Worm (Caenorhabditis elegans) whole organism, early embryonic: ENCODE data around the gene apd-3.

Source experiments
- B0310.2 ChIP-seq: sonication (generic microtip); optimal IDR thresholded peaks from 2 replicates; lab custom pipeline; 2016; ENCODE audit warnings: mild to moderate bottlenecking, missing genetic modification characterization, missing compliant biosample characterization
- F13C5.2 ChIP-seq: sonication (generic microtip); optimal IDR thresholded peaks from 2 replicates; lab custom pipeline; 2017; ENCODE audit warnings: mild to moderate bottlenecking, missing genetic modification characterization, inconsistent platforms, missing compliant biosample characterization
- aly-1 ChIP-seq: sonication (generic microtip); optimal IDR thresholded peaks from 2 replicates; lab custom pipeline; 2016; ENCODE audit warnings: missing genetic modification characterization, missing compliant biosample characterization
- ama-1 ChIP-seq: fragments of 150-350 bp; optimal IDR thresholded peaks from 2 replicates; lab custom pipeline; 2014
- ceh-13 ChIP-seq: fragments of 200-800 bp; sonication (Bioruptor generic); optimal IDR thresholded peaks from 2 replicates; lab custom pipeline; 2018; ENCODE audit warnings: mild to moderate bottlenecking, missing genetic modification characterization, missing compliant biosample characterization
- ceh-36 ChIP-seq: sonication (generic microtip); optimal IDR thresholded peaks from 2 replicates; lab custom pipeline; 2016; ENCODE audit warnings: missing genetic modification characterization, inconsistent platforms, missing compliant biosample characterization
- ets-7 ChIP-seq: sonication (generic microtip); optimal IDR thresholded peaks from 2 replicates; lab custom pipeline; 2016; ENCODE audit warnings: missing genotype, missing genetic modification characterization, missing compliant biosample characterization
- flt-1 ChIP-seq: fragments of 200-800 bp; sonication (Bioruptor generic); IDR thresholded peaks from 2 replicates; pipeline ENCODE4 v1.3.6; 2022; ENCODE audit warnings: missing genetic modification characterization, missing compliant biosample characterization
- hmbx-1 ChIP-seq: sonication (generic microtip); optimal IDR thresholded peaks from 2 replicates; lab custom pipeline; 2016; ENCODE audit warnings: mild to moderate bottlenecking, missing genetic modification characterization, missing compliant biosample characterization
- hmg-4 ChIP-seq: fragments of 200-800 bp; sonication (Bioruptor generic); optimal IDR thresholded peaks from 2 replicates; lab custom pipeline; 2018; ENCODE audit warnings: mild to moderate bottlenecking, missing genetic modification characterization, missing compliant biosample characterization
- hnd-1 ChIP-seq: sonication (generic microtip); optimal IDR thresholded peaks from 2 replicates; lab custom pipeline; 2016; ENCODE audit warnings: missing genetic modification characterization, missing compliant biosample characterization
- pes-1 ChIP-seq: fragments of 200-800 bp; sonication (Bioruptor generic); IDR thresholded peaks from 2 replicates; pipeline ENCODE4 v1.3.6; 2022; ENCODE audit warnings: missing genetic modification reagents, missing genetic modification characterization, missing compliant biosample characterization
- scrt-1 ChIP-seq: fragments of 200-800 bp; sonication (Bioruptor generic); IDR thresholded peaks from 2 replicates; pipeline ENCODE4 v1.3.6; 2022; ENCODE audit warnings: missing genetic modification characterization, missing compliant biosample characterization
- sea-1 ChIP-seq: fragments of 200-800 bp; sonication (Bioruptor generic); conservative IDR thresholded peaks from 2 replicates; pipeline ENCODE4 v1.3.6; 2022; ENCODE audit warnings: missing genetic modification characterization, missing compliant biosample characterization
- tbx-11 ChIP-seq: fragments of 200-800 bp; sonication (Bioruptor generic); IDR thresholded peaks from 2 replicates; pipeline ENCODE4 v1.3.6; 2022; ENCODE audit warnings: missing genetic modification characterization, missing compliant biosample characterization
- tbx-37 ChIP-seq: fragments of 200-800 bp; sonication (Bioruptor generic); conservative IDR thresholded peaks from 2 replicates; pipeline ENCODE4 v1.3.6; 2022; ENCODE audit warnings: missing genetic modification reagents, missing genetic modification characterization, missing compliant biosample characterization
- tra-4 ChIP-seq: sonication (generic microtip); optimal IDR thresholded peaks from 2 replicates; lab custom pipeline; 2017; ENCODE audit warnings: missing genetic modification characterization, missing compliant biosample characterization

apd-3 gene

DNA sequence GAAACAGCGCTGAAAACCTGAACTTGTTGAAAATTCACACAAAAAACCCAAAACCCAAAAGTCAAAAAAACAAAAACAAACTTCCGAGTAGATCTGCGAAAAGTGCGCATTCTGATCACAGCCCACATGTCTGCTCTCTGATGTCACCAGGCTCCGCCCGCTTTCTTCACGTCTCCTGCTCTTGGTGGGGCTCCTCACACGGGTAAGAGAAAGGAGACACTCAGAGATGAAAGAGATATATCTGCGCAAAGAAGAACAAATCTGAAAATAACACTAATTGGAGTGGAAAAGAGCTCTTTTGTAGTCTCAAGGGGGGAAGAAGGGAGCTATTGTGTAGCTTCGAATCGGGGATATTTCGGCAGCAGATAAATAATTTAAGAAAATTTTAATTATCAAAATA is 18.0 kb downstream of the apd-3 start, which contains the start of gene ncs-6:
Gene ncs-6, minus strand, starts transcription at position 261 of the 400 bp plus-strand sequence.
- TF ChIP-seq tbx-11 = no peak
- TF ChIP-seq pes-1 = no peak
- no peak for TF ChIP-seq sea-1 (GFP tag; lab: Robert Waterston, UW)
- no peak for TF ChIP-seq ceh-13 (GFP tag; lab: Kevin White, UChicago)
- TF ChIP-seq tra-4 = no peak
- no peak for TF ChIP-seq tbx-37 (GFP tag; lab: Robert Waterston, UW)
- TF ChIP-seq hnd-1 (tag; lab: Kevin White, UChicago) = no peak
- TF ChIP-seq B0310.2 (tag; lab: Kevin White, UChicago) = no peak
- TF ChIP-seq scrt-1 = no peak
- TF ChIP-seq ets-7 = no peak
- TF ChIP-seq ama-1 (lab: Kevin White, UChicago) = no peak
- TF ChIP-seq flt-1 (GFP tag; lab: Robert Waterston, UW) = no peak
- no peak for TF ChIP-seq hmg-4
- no peak for TF ChIP-seq F13C5.2 (tag; lab: Kevin White, UChicago)
- TF ChIP-seq ceh-36 = no peak
- TF ChIP-seq aly-1 = no peak
- TF ChIP-seq hmbx-1 (tag; lab: Kevin White, UChicago) = no peak

ce11 chrII:3527460-3527859 is 18.8 kb downstream of the apd-3 start:
- TF ChIP-seq ama-1 (lab: Kevin White, UChicago) = no peak
- TF ChIP-seq tbx-11 = no peak
- no peak for TF ChIP-seq ceh-13 (GFP tag; lab: Kevin White, UChicago)
- no peak for TF ChIP-seq F13C5.2 (tag; lab: Kevin White, UChicago)
- TF ChIP-seq pes-1 = no peak
- TF ChIP-seq aly-1 = no peak
- TF ChIP-seq hmbx-1 (tag; lab: Kevin White, UChicago) = no peak
- TF ChIP-seq scrt-1 = no peak
- TF ChIP-seq B0310.2 (tag; lab: Kevin White, UChicago) = no peak
- no peak for TF ChIP-seq hnd-1 (tag; lab: Kevin White, UChicago)
- TF ChIP-seq hmg-4 = no peak
- TF ChIP-seq sea-1 (GFP tag; lab: Robert Waterston, UW) = no peak
- TF ChIP-seq tbx-37 (GFP tag; lab: Robert Waterston, UW) = no peak
- TF ChIP-seq tra-4 = no peak
- TF ChIP-seq ets-7 = no peak
- TF ChIP-seq flt-1 (GFP tag; lab: Robert Waterston, UW) = no peak
- TF ChIP-seq ceh-36 = no peak

DNA sequence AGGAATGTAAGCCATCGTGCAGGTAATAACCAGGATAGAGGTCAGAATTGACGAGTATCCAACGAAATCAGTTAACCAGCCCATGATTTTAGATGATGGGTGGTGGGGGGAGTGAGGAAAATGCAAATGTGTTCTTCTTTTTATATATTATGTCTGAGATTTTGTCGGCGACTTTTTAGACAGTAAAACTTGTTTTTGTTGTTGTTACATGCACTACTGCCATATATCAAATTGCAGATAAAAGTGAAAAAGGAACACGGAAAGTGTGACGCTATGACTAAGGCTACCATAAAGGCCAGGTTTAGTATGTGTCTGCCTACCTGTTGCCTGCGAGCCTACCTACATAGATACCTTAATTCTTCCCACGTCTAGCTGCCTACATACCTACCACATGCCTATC is 22.1 kb downstream of the apd-3 start, which contains the start of gene col-72:
Gene col-72, minus strand, starts transcription at position 101 of the 400 bp plus-strand sequence.
- TF ChIP-seq hnd-1 (tag; lab: Kevin White, UChicago) (no peak), ceh-36 (no peak), ama-1 (lab: Kevin White, UChicago) (no peak), tbx-37 (GFP tag; lab: Robert Waterston, UW) (no peak), ets-7 (no peak), tbx-11 (no peak), tra-4 (no peak), F13C5.2 (tag; lab: Kevin White, UChicago) (no peak), pes-1 (no peak), B0310.2 (tag; lab: Kevin White, UChicago) (no peak), sea-1 (GFP tag; lab: Robert Waterston, UW) (no peak), flt-1 (GFP tag; lab: Robert Waterston, UW) (no peak), scrt-1 (no peak), hmg-4 (no peak)

- TF ChIP-seq tra-4 = peak; percentile 30
- TF ChIP-seq flt-1 (GFP tag; lab: Robert Waterston, UW) = peak; percentile 91
- TF ChIP-seq scrt-1 = peak; percentile 96
- peak; percentile 28 for TF ChIP-seq B0310.2 (tag; lab: Kevin White, UChicago)
- peak; percentile 95 for TF ChIP-seq pes-1
- TF ChIP-seq hnd-1 (tag; lab: Kevin White, UChicago) = peak; percentile 72
- peak; percentile 93 for TF ChIP-seq tbx-37 (GFP tag; lab: Robert Waterston, UW)
- TF ChIP-seq tbx-11 = peak; percentile 92
- peak; percentile 83 for TF ChIP-seq ceh-36
- peak; percentile 82 for TF ChIP-seq hmg-4
- TF ChIP-seq ets-7 = peak; percentile 58
- peak; percentile 57 for TF ChIP-seq hmbx-1 (tag; lab: Kevin White, UChicago)
- peak; percentile 91 for TF ChIP-seq sea-1 (GFP tag; lab: Robert Waterston, UW)
- peak; percentile 59 for TF ChIP-seq F13C5.2 (tag; lab: Kevin White, UChicago)
- TF ChIP-seq aly-1 = peak; percentile 75
- peak; percentile 70 for TF ChIP-seq ceh-13 (GFP tag; lab: Kevin White, UChicago)
- no peak for TF ChIP-seq ama-1 (lab: Kevin White, UChicago)
Measured at ce11 chrII:3520988-3521850, 25.0 kb downstream of the apd-3 start, which contains the start of gene W09G10.9. TSS of gene W09G10.9 (plus strand) at chrII:3521800.

DNA sequence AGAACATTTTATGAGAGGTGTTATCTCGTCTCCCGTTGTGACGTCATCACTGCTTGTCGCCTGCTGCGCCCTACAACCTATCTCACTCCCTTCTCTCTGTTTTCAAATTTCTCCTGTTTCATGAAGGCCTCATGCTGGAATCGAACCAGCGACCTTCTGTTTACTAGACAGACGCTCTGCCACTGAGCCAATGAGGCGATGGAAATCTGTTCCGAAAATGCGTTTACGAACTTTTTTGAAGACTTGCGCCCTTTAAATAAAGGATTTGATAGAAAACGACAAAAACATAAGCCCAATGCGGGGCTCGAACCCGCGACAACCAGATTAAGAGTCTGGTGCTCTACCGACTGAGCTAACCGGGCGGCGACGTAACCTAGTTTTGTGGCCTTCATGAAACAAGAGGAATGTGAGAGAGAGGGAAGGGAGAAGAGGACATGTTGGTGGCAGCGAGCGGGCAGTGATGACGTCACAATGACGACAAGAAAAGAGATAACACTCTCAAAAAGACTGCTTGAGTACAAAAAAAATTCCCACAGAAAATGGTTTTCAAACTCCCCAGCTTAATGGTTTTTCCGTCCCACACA is 27.2 kb downstream of the apd-3 start, which contains the start of gene clec-126:
Gene clec-126, plus strand, starts transcription at position 534 of the 584 bp plus-strand sequence.
- peak; percentile 89 for TF ChIP-seq scrt-1
- peak; percentile 94 for TF ChIP-seq ceh-36
- TF ChIP-seq F13C5.2 (tag; lab: Kevin White, UChicago) = peak; percentile 81
- TF ChIP-seq hnd-1 (tag; lab: Kevin White, UChicago) = peak; percentile 62
- peak; percentile 86 for TF ChIP-seq sea-1 (GFP tag; lab: Robert Waterston, UW)
- peak; percentile 87 for TF ChIP-seq flt-1 (GFP tag; lab: Robert Waterston, UW)
- TF ChIP-seq hmbx-1 (tag; lab: Kevin White, UChicago) = peak; percentile 52
- peak; percentile 84 for TF ChIP-seq aly-1
- TF ChIP-seq ets-7 = peak; percentile 76
- peak; percentile 93 for TF ChIP-seq hmg-4
- TF ChIP-seq B0310.2 (tag; lab: Kevin White, UChicago) = peak; percentile 74
- peak; percentile 85 for TF ChIP-seq tbx-37 (GFP tag; lab: Robert Waterston, UW)
- TF ChIP-seq ama-1 (lab: Kevin White, UChicago) = no peak
- TF ChIP-seq tra-4 = peak; percentile 70
- TF ChIP-seq tbx-11 = peak; percentile 78; the same call in 1 of the 2 replicates
- peak; percentile 77 for TF ChIP-seq ceh-13 (GFP tag; lab: Kevin White, UChicago)
- peak; percentile 90 for TF ChIP-seq pes-1

DNA sequence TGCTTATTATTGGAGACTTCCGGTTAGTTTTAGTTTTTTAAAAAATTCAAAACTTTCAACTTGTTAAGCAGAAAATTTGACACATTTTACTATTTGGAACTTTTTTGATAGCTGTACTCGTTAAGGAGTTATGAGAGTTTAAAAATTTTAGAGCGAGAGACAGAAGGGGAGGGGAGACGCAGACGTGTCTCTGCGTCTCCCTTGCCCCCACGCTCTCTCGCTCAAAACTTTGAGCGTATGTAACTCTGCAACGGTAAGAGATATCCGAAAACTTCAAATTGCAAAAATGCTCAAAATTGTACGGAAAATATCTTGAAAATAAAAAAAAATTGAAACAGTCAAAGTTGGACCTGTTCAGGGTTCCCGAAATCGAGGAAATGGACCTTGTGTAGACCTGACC is 30.1 kb downstream of the apd-3 start:
- TF ChIP-seq sea-1 (GFP tag; lab: Robert Waterston, UW) (no peak), tbx-37 (GFP tag; lab: Robert Waterston, UW) (no peak), ama-1 (lab: Kevin White, UChicago) (no peak), aly-1 (no peak), ceh-13 (GFP tag; lab: Kevin White, UChicago) (no peak), hmg-4 (no peak), flt-1 (GFP tag; lab: Robert Waterston, UW) (no peak)
